Worm (Caenorhabditis elegans): ENCODE measurements around the gene twk-48.

- TF ChIP-seq jun-1 (tag; optimal IDR thresholded peaks at IDR 0.05) (no peak), ztf-11 (tag; optimal IDR thresholded peaks at IDR 0.05) (no peak), ces-1 (GFP tag; optimal IDR thresholded peaks at IDR 0.05) (no peak), zfp-3 (GFP tag; conservative IDR thresholded peaks at IDR 0.05) (no peak), zag-1 (tag; optimal IDR thresholded peaks at IDR 0.05) (no peak), spr-3 (GFP tag; optimal IDR thresholded peaks at IDR 0.05) (no peak), nhr-77 (tag; optimal IDR thresholded peaks at IDR 0.05) (no peak), pha-4 (GFP tag; IDR thresholded peaks at IDR 0.05) (no peak), pha-4 (tag; optimal IDR thresholded peaks at IDR 0.05) (no peak), egl-27 (tag; optimal IDR thresholded peaks at IDR 0.05) (no peak), unc-62 (GFP tag; optimal IDR thresholded peaks at IDR 0.05 in 1 of 2) (no peak), unc-62 (tag; optimal IDR thresholded peaks at IDR 0.05) (no peak)
Observed at ce11 chrIII:9848083-9848482, 12.4 kb upstream of the twk-48 start, which contains the start of gene mrpl-36.

All from whole organism, L4 larva.